Worm (Caenorhabditis elegans) whole organism, young adult: ENCODE data around the gene ace-4.

Source experiments
- let-607 ChIP-seq, 2 experiments: fragments of 200-800 bp in 1 of 2; sonication (Bioruptor generic) in 1 of 2; sonication (generic microtip) in 1 of 2; optimal IDR thresholded peaks; 2 replicates each; lab custom pipeline; 2016 to 2018; ENCODE audit warnings: mild to moderate bottlenecking in 2 of 2, missing compliant biosample characterization in 2 of 2, missing genetic modification characterization in 2 of 2, moderate library complexity in 2 of 2, missing genotype in 1 of 2
- lin-40 ChIP-seq: sonication (generic microtip); optimal IDR thresholded peaks from 2 replicates; lab custom pipeline; 2016; ENCODE audit warnings: missing genetic modification characterization, mild to moderate bottlenecking, missing compliant biosample characterization, missing genotype, missing genetic modification reagents
- nhr-179 ChIP-seq: sonication (generic microtip); optimal IDR thresholded peaks from 2 replicates; lab custom pipeline; 2016; ENCODE audit warnings: mild to moderate bottlenecking, missing genetic modification characterization, missing compliant biosample characterization
- pha-4 ChIP-seq: fragments of 150-350 bp; sonication (generic microtip); optimal IDR thresholded peaks from 2 replicates; lab custom pipeline; 2014; ENCODE audit warnings: missing biosample characterization, missing genetic modification reagents, missing genetic modification characterization

DNA sequence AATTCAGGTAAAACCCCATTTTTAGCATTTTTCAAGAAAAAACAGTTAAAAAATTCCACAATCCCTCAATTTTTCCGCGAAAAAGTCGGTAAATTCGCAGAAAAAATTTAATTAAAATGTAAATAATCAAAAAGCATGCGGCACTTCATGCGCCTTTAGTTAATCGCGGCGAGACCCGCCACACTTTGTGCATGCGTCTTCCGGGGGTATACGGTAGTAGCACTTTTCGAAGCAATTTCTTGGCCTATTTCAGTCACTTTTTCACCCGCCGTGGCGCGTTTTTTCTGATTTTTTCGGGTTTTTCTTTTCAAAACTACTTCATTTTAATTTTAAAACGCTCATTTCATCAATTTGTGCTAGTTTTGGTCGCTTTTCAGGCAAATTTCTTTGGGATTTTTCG, 49.4 kb downstream of the ace-4 start:
- no peak for TF ChIP-seq lin-40 (tag; lab: Kevin White, UChicago)
- no peak for TF ChIP-seq let-607 (tag; optimal IDR thresholded peaks at IDR 0.05; lab: Kevin White, UChicago)
- no peak for TF ChIP-seq nhr-179 (tag; lab: Kevin White, UChicago)
- TF ChIP-seq pha-4, result no peak
